Worm (Caenorhabditis elegans) whole organism, early embryonic: ENCODE measurements around the gene sri-24.
"Not testable (repeated sequence)": the region's sequence is repeated elsewhere in the genome, so short reads cannot be mapped to it uniquely, and the experiment has no call there.

Source experiments
- ama-1 ChIP-seq: fragments of 150-350 bp; optimal IDR thresholded peaks from 2 replicates; lab custom pipeline; 2014
- ets-7 ChIP-seq: sonication (generic microtip); optimal IDR thresholded peaks from 2 replicates; lab custom pipeline; 2016; ENCODE audit warnings: missing genotype, missing genetic modification characterization, missing compliant biosample characterization
- hmg-4 ChIP-seq: fragments of 200-800 bp; sonication (Bioruptor generic); optimal IDR thresholded peaks from 2 replicates; lab custom pipeline; 2018; ENCODE audit warnings: mild to moderate bottlenecking, missing genetic modification characterization, missing compliant biosample characterization
- pes-1 ChIP-seq: fragments of 200-800 bp; sonication (Bioruptor generic); IDR thresholded peaks from 2 replicates; pipeline ENCODE4 v1.3.6; 2022; ENCODE audit warnings: missing genetic modification reagents, missing genetic modification characterization, missing compliant biosample characterization
- sea-1 ChIP-seq: fragments of 200-800 bp; sonication (Bioruptor generic); conservative IDR thresholded peaks from 2 replicates; pipeline ENCODE4 v1.3.6; 2022; ENCODE audit warnings: missing genetic modification characterization, missing compliant biosample characterization
- tbx-37 ChIP-seq: fragments of 200-800 bp; sonication (Bioruptor generic); conservative IDR thresholded peaks from 2 replicates; pipeline ENCODE4 v1.3.6; 2022; ENCODE audit warnings: missing genetic modification reagents, missing genetic modification characterization, missing compliant biosample characterization
- tra-4 ChIP-seq: sonication (generic microtip); optimal IDR thresholded peaks from 2 replicates; lab custom pipeline; 2017; ENCODE audit warnings: missing genetic modification characterization, missing compliant biosample characterization

DNA sequence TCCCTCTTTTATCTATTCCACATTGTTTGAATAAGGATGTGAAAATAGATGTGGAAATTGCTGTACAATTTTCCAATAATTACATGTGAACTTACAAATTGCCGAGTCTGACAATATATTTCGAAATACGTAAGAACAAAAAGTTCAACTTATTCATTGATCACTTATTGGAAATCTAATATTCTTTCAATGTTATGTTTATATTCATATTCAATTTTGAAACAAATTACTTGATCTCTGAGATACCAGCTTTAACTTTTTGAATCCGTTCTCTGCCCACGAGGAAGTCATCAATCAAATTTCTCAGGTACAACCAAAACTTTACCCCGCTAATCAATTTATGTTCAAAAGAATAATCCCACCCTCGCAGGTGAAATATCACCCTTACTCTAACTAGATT lies 3.2 kb downstream of the sri-24 start, which contains the start of gene sri-26:
- not testable (repeated sequence) for TF ChIP-seq tbx-37 (GFP tag; lab: Robert Waterston, UW); sea-1 (GFP tag; lab: Robert Waterston, UW); ama-1; pes-1 (GFP tag; lab: Robert Waterston, UW); ets-7 (tag; lab: Kevin White, UChicago); tra-4 (tag; lab: Kevin White, UChicago); hmg-4
